Worm (Caenorhabditis elegans) whole organism, L1 larva: ENCODE data around the gene pin-2.

ENCODE experiments used
- Y116A8C.19 ChIP-seq: sonication (generic microtip); optimal IDR thresholded peaks from 2 replicates; lab custom pipeline; 2016; ENCODE audit warnings: missing compliant biosample characterization, missing genetic modification characterization, borderline replicate concordance
- aly-2 ChIP-seq: fragments of 150-350 bp; optimal IDR thresholded peaks from 2 replicates; lab custom pipeline; 2014; ENCODE audit warnings: missing biosample characterization, missing genetic modification characterization
- ama-1 ChIP-seq: fragments of 150-350 bp; optimal IDR thresholded peaks from 2 replicates; lab custom pipeline; 2014
- ceh-63 ChIP-seq: fragments of 200-800 bp; sonication (Bioruptor generic); optimal IDR thresholded peaks from 2 replicates; lab custom pipeline; 2018; ENCODE audit warnings: mild to moderate bottlenecking, missing genetic modification characterization, missing compliant biosample characterization
- ceh-82 ChIP-seq, 3 experiments: fragments of 150-350 bp in 1 of 3; sonication (generic microtip) in 2 of 3; optimal IDR thresholded peaks; 2 replicates each; lab custom pipeline; 2014 to 2017; ENCODE audit warnings: missing biosample characterization in 3 of 3, missing genetic modification characterization in 3 of 3
- efl-1 ChIP-seq, 4 experiments: fragments of 150-350 bp; optimal IDR thresholded peaks in 3 of 4; peaks in 1 of 4; 1 replicate in 1 of 4; 2 replicates in 3 of 4; lab custom pipeline; 2014; ENCODE audit warnings: missing biosample characterization in 2 of 4, missing genetic modification characterization in 2 of 4, missing genetic modification reagents in 2 of 4
- elt-2 ChIP-seq: sonication (generic microtip); optimal IDR thresholded peaks from 2 replicates; lab custom pipeline; 2016; ENCODE audit warnings: missing genetic modification characterization, mild to moderate bottlenecking, inconsistent platforms, missing compliant biosample characterization, missing genetic modification reagents
- elt-3 ChIP-seq, 6 experiments: fragments of 150-350 bp in 1 of 6; sonication (generic microtip); optimal IDR thresholded peaks; 2 replicates each; lab custom pipeline; 2017 to 2018; ENCODE audit warnings: missing biosample characterization in 6 of 6, missing genetic modification characterization in 6 of 6, inconsistent platforms in 1 of 6
- fos-1 ChIP-seq: fragments of 150-350 bp; optimal IDR thresholded peaks from 2 replicates; lab custom pipeline; 2014; ENCODE audit warnings: missing biosample characterization, missing genetic modification characterization
- hpl-2 ChIP-seq: fragments of 150-350 bp; optimal IDR thresholded peaks from 2 replicates; lab custom pipeline; 2014; ENCODE audit warnings: missing biosample characterization, missing genetic modification reagents, missing genetic modification characterization
- irx-1 ChIP-seq: sonication (generic microtip); optimal IDR thresholded peaks from 2 replicates; lab custom pipeline; 2016; ENCODE audit warnings: missing genetic modification characterization, missing compliant biosample characterization
- lin-14 ChIP-seq: fragments of 200-800 bp; sonication (Bioruptor generic); optimal IDR thresholded peaks from 2 replicates; lab custom pipeline; 2018; ENCODE audit warnings: mild to moderate bottlenecking, missing genetic modification characterization, moderate library complexity, missing compliant biosample characterization
- lin-15B ChIP-seq: fragments of 150-350 bp; sonication (generic microtip); optimal IDR thresholded peaks from 3 replicates; lab custom pipeline; 2014; ENCODE audit warnings: missing biosample characterization, missing genetic modification characterization
- mdl-1 ChIP-seq, 2 experiments: fragments of 150-350 bp; optimal IDR thresholded peaks; 2 replicates each; lab custom pipeline; 2014 to 2017; ENCODE audit warnings: missing biosample characterization in 2 of 2, missing genetic modification characterization in 2 of 2, inconsistent platforms in 1 of 2
- mef-2 ChIP-seq: fragments of 150-350 bp; optimal IDR thresholded peaks from 2 replicates; lab custom pipeline; 2014; ENCODE audit warnings: missing biosample characterization, missing genetic modification characterization
- nhr-19 ChIP-seq: fragments of 200-800 bp; sonication (Bioruptor generic); conservative IDR thresholded peaks from 2 replicates; pipeline ENCODE4 v1.3.6; 2022; ENCODE audit warnings: missing genetic modification characterization, missing compliant biosample characterization
- nhr-237 ChIP-seq: fragments of 150-350 bp; optimal IDR thresholded peaks from 2 replicates; lab custom pipeline; 2014; ENCODE audit warnings: missing biosample characterization, missing genetic modification characterization
- nhr-47 ChIP-seq: sonication (generic microtip); optimal IDR thresholded peaks from 2 replicates; lab custom pipeline; 2016; ENCODE audit warnings: mild to moderate bottlenecking, missing genetic modification characterization, moderate library complexity, missing compliant biosample characterization
- nhr-71 ChIP-seq: sonication (generic microtip); optimal IDR thresholded peaks from 2 replicates; lab custom pipeline; 2016; ENCODE audit warnings: mild to moderate bottlenecking, missing genetic modification characterization, moderate library complexity, missing compliant biosample characterization
- nhr-76 ChIP-seq: sonication (generic microtip); optimal IDR thresholded peaks from 2 replicates; lab custom pipeline; 2017; ENCODE audit warnings: missing biosample characterization, missing genetic modification characterization
- nhr-84 ChIP-seq: sonication (generic microtip); optimal IDR thresholded peaks from 2 replicates; lab custom pipeline; 2017; ENCODE audit warnings: missing biosample characterization, missing genetic modification characterization
- nhr-85 ChIP-seq: sonication (generic microtip); peaks from one replicate; lab custom pipeline; 2016; ENCODE audit warnings: missing genetic modification characterization, inconsistent platforms, missing compliant biosample characterization
- nhr-90 ChIP-seq: sonication (generic microtip); optimal IDR thresholded peaks from 2 replicates; lab custom pipeline; 2016; ENCODE audit warnings: mild to moderate bottlenecking, missing genetic modification characterization, missing compliant biosample characterization; ENCODE audit not compliant: poor library complexity
- pag-3 ChIP-seq: sonication (generic microtip); optimal IDR thresholded peaks from 2 replicates; lab custom pipeline; 2017; ENCODE audit warnings: missing genetic modification characterization, mild to moderate bottlenecking, missing compliant biosample characterization, antibody characterized with exemption, borderline replicate concordance; ENCODE audit not compliant: insufficient read depth
- rnt-1 ChIP-seq: sonication (generic microtip); optimal IDR thresholded peaks from 2 replicates; lab custom pipeline; 2016; ENCODE audit warnings: mild to moderate bottlenecking, missing genetic modification characterization, moderate library complexity, missing compliant biosample characterization
- snpc-4 ChIP-seq: fragments of 150-350 bp; optimal IDR thresholded peaks from 2 replicates; lab custom pipeline; 2014; ENCODE audit warnings: missing biosample characterization, missing genetic modification characterization
- snu-23 ChIP-seq: sonication (generic microtip); optimal IDR thresholded peaks from 2 replicates; lab custom pipeline; 2016; ENCODE audit warnings: missing genetic modification characterization, missing compliant biosample characterization
- sox-4 ChIP-seq: sonication (generic microtip); optimal IDR thresholded peaks from 2 replicates; lab custom pipeline; 2016; ENCODE audit warnings: missing genetic modification characterization, missing compliant biosample characterization
- sptf-1 ChIP-seq: fragments of 150-350 bp; optimal IDR thresholded peaks from 2 replicates; lab custom pipeline; 2014; ENCODE audit warnings: missing biosample characterization, missing genetic modification characterization
- tlp-1 ChIP-seq: fragments of 150-350 bp; optimal IDR thresholded peaks from 2 replicates; lab custom pipeline; 2014; ENCODE audit warnings: missing biosample characterization, missing genetic modification characterization
- ztf-11 ChIP-seq, 2 experiments: sonication (generic microtip); optimal IDR thresholded peaks; 2 replicates each; lab custom pipeline; 2016 to 2017; ENCODE audit warnings: missing genetic modification characterization in 2 of 2, missing biosample characterization in 1 of 2, missing compliant biosample characterization in 1 of 2

Gene pin-2

DNA sequence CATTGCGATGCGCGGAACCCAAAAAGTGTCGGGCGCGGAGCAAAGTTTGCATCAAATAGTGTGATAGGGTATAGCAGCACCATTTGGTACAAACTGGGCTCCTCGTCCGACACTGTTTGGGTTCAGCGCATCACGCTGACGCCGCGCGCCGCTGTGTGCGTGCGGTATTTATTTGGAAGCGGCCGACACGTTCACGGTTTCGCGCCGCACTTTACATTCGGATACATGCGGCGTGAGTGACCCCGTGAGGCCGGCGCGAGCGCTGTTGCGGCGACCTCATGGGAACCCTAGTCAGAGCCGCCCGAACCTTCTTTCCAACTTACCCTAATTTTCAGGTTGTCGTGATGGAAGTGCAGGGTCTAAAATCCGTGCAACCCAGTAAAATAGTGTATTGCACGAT, 12.7 kb upstream of the pin-2 start:
- TF ChIP-seq lin-15B, result no peak
- no peak for TF ChIP-seq nhr-84 (tag; lab: Kevin White, UChicago)
- no peak for TF ChIP-seq pag-3
- TF ChIP-seq fos-1, result no peak
- no peak for TF ChIP-seq nhr-237 (tag; lab: Kevin White, UChicago)
- no peak for TF ChIP-seq sox-4 (tag; lab: Kevin White, UChicago)
- no peak for TF ChIP-seq ceh-82 (tag; optimal IDR thresholded peaks at IDR 0.05; lab: Kevin White, UChicago)
- no peak for TF ChIP-seq ama-1 (lab: Kevin White, UChicago)
- no peak for TF ChIP-seq ztf-11 (tag; optimal IDR thresholded peaks at IDR 0.05; lab: Kevin White, UChicago)
- TF ChIP-seq mdl-1 (tag; optimal IDR thresholded peaks at IDR 0.05; lab: Kevin White, UChicago), result no peak
- TF ChIP-seq lin-14 (GFP tag; lab: Kevin White, UChicago), result no peak
- no peak for TF ChIP-seq rnt-1 (tag; lab: Kevin White, UChicago)

DNA sequence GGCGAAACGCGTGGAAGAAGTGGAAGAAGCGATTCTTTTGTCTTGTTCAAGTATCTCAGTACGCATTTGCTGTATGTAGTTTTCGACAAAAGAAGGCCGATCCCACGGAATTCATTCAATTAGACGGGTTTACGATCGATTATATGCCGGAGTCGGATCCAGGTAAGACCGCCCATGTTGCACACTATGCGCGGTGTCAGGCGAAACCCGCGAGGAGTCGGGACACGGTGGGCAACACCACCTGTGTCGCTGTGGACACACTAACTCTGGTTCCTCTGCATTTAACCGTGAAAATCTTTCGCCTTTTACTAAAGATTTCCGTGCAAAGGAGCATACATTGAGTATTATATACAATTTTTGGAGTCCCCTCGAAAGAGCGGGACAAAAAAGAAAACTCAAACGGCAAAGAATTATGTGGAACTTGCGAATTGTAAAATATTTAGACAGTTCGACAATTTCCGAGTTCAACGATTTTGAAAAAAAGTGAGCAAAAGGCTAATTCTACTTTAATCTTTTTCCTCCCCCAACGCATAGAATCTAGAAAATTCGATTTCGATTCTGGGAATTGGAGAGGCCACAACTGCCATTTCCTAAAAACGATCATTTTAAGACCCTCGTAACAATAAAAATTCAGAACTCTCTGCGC, 11.7 kb upstream of the pin-2 start:
- TF ChIP-seq ceh-63 (GFP tag; lab: Kevin White, UChicago) (no peak), nhr-76 (tag; lab: Kevin White, UChicago) (no peak), snpc-4 (tag; lab: Kevin White, UChicago) (peak; percentile 51), aly-2 (tag; lab: Kevin White, UChicago) (no peak), efl-1 (optimal IDR thresholded peaks at IDR 0.05; lab: Kevin White, UChicago) (no peak), efl-1 (GFP tag; optimal IDR thresholded peaks at IDR 0.05 in 1 of 2; lab: Kevin White, UChicago) (no peak)

DNA sequence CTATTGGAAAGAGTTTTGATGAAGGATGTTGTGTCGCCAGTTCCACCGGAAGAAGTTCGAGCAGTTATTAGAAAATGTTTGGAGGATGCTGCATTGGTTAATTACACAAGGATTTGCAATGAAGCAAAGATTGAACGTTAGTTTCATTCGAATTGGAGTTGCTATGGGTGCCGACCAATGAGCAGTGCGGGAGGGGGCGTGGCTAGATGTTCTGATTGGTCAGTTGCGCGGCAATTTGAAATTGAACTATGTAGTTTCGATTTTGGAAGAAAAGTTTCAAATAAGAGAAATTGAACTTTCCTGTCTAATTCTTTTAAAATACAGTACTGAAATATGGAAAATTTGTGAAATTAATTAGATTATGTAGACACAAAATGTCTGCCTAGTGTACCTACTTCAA, 10.5 kb upstream of the pin-2 start:
- TF ChIP-seq hpl-2 (no peak), tlp-1 (tag; lab: Kevin White, UChicago) (no peak), sptf-1 (tag; lab: Kevin White, UChicago) (no peak), mef-2 (tag; lab: Kevin White, UChicago) (no peak)

DNA sequence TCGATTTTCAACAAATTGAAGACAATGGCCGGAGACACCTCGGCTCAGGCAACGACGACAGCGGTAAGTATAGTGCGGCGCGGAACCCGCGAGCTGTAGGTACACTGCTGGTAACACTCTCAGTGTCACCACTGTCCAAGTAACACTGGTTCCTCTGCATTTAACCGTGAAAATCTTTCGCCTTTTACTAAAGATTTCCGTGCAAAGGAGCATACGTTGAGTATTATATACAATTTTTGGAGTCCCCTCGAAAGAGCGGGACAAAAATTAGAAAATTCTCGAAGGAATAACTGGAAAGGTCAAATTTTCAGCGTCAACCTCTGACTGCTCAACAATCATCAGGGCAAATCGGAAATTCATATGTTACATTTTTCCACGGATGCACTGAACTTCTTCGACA, 7.7 kb upstream of the pin-2 start:
- TF ChIP-seq snpc-4 (tag; lab: Kevin White, UChicago) (peak; percentile 71), irx-1 (tag; lab: Kevin White, UChicago) (no peak)
- TF ChIP-seq, all 84 proteins: peak for 1

DNA sequence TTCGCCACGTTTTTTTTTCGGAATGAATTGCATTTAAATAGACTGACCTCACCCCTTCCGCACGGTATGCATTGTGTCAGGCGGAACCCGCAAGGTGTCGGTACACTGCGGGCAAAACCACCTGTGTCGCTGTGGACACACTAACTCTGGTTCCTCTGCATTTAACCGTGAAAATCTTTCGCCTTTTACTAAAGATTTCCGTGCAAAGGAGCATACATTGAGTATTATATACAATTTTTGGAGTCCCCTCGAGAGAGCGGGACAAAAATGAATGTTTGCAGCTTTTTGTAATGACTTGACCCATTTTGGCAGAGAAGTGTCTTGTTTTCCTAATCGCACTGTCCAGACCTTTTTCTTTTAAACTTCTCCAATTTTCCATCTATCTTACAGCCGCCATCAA, 6.7 kb upstream of the pin-2 start:
- TF ChIP-seq nhr-85 (peak; percentile 50), nhr-71 (tag; lab: Kevin White, UChicago) (peak; percentile 21), nhr-47 (tag; lab: Kevin White, UChicago) (peak; percentile 33), elt-2 (peak; percentile 10), nhr-90 (tag; lab: Kevin White, UChicago) (peak; percentile 45), snpc-4 (tag; lab: Kevin White, UChicago) (peak; percentile 77), efl-1 (optimal IDR thresholded peaks at IDR 0.05; lab: Kevin White, UChicago) (peak in 1 of 2 experiments; percentile 1), efl-1 (GFP tag; optimal IDR thresholded peaks at IDR 0.05 in 1 of 2; lab: Kevin White, UChicago) (peak in 1 of 2 experiments; percentile 32), snu-23 (GFP tag; lab: Kevin White, UChicago) (peak; percentile 0), nhr-19 (GFP tag; lab: Robert Waterston, UW) (peak; percentile 29; the same call in 1 of the 2 replicates)

DNA sequence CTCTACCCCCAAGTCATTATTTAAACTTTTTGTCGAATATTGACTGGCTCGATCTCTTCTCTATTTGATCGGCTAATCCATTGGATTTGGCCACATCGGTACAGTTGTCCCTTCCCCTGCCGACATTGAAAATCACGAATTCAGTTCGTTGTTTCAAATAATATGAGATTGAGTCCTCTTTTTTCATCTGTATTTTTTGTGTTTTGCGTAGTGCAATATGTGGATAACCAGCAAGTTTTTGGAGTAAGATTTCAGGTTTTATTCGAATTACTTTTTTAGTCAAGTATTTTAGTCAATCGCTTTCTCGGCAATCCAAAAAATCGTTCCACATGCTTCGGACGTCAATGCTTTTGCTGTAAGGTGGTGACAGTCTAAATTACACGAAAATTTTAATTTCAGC, 4.6 kb upstream of the pin-2 start, which contains the start of gene F07C6.3:
TSS of gene F07C6.3 (plus strand) at position 148 of the 400 bp plus-strand sequence.
- no peak for TF ChIP-seq efl-1 (optimal IDR thresholded peaks at IDR 0.05; lab: Kevin White, UChicago)
- peak in 1 of 2 experiments; percentile 18 for TF ChIP-seq efl-1 (GFP tag; optimal IDR thresholded peaks at IDR 0.05 in 1 of 2; lab: Kevin White, UChicago)
- TF ChIP-seq elt-3 (tag; optimal IDR thresholded peaks at IDR 0.05; lab: Kevin White, UChicago), result no peak
- no peak for TF ChIP-seq Y116A8C.19 (tag; lab: Kevin White, UChicago)
